Worm (Caenorhabditis elegans): ENCODE results near the gene puf-6.

Gene puf-6

ce11 chrII:13006283-13006682 is 37.0 kb downstream of the puf-6 start:
- TF ChIP-seq unc-62 (GFP tag; optimal IDR thresholded peaks at IDR 0.05), result no peak

DNA sequence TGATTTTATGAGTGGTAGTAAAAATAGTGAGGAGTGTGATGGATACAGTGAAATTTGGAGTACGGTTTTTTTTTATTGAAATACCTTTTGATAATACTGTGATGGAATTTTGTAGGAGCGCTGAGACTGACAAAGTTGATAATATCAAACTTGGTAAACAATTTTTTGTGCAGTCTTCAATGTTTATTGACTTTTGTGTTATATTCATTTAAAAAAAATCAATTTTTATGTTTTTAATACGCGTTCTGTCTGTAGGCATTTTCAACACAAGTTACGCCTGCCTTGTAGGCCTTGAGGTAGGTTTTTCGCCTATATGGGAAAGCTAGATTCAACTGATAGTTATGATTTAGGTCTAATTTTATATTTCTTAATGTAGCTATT is 38.4 kb downstream of the puf-6 start:
- no peak for TF ChIP-seq unc-62 (GFP tag; optimal IDR thresholded peaks at IDR 0.05)

ce11 chrII:13004160-13004871 is 38.9 kb downstream of the puf-6 start:
- no peak for TF ChIP-seq unc-62 (GFP tag; optimal IDR thresholded peaks at IDR 0.05)

DNA sequence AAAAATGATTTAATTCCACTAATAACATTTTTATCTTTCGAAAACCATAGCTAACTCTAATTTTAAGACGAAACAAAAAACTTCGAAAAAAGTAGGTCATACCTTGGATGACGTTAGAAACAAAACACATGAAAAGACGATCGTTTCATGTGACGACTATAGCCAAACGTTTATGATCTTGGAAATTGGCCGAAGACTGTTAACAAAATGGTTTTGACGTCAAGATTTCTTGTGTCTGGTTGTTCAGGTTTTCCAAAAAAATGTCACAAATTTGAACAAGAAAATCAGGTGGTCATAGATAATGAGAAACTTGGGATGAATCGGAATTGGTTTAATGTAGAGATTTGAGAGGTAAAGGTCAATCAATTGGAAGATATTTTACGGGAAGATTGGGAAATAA is 40.0 kb downstream of the puf-6 start:
- no peak for TF ChIP-seq unc-62 (GFP tag; optimal IDR thresholded peaks at IDR 0.05)

DNA sequence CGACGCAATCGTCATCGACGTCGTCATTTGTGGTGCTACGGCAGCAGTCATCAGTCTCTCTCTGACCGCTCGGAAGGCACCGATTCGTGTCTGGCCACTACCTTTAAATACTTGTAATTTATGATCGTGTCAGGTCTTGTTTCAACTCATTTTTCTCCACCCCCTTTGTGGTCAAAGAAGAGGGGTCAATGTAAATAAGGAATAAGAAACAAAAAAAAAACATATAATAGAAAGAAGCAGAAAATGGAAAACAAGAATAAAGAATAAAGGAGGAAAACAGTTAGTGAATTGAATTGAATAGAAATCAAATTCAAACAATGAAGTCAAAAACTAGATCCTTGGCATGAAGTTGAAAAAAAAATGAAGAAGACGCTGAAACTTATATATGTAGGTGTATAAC is 42.5 kb downstream of the puf-6 start, which contains the start of gene Y38F1A.8:
Gene Y38F1A.8 (minus strand): TSS at position 101 of the 400 bp plus-strand sequence.
- no peak for TF ChIP-seq unc-62 (GFP tag; optimal IDR thresholded peaks at IDR 0.05)

DNA sequence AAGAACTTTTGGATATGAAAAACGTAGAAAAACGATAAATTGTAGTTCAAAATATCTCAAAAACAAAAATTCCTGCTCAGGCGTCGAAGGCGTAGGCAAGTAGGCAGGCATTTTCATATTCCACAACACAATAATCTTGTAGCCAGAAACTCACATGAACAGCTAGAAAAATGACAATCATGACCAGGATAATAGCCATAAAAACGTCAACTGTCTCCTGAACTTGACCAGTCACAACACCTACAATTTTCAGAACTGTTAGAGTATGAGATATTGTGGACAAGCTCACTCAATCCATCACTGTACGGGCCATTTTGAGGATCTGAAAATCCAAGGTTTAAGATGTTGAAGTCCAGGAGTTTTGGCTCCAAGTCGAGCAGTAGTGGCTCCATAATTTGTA is 45.8 kb downstream of the puf-6 start, which contains the start of gene Y38F1A.7:
Gene Y38F1A.7 (minus strand): TSS at position 392 of the 400 bp plus-strand sequence.
- no peak for TF ChIP-seq unc-62 (GFP tag; optimal IDR thresholded peaks at IDR 0.05)

DNA sequence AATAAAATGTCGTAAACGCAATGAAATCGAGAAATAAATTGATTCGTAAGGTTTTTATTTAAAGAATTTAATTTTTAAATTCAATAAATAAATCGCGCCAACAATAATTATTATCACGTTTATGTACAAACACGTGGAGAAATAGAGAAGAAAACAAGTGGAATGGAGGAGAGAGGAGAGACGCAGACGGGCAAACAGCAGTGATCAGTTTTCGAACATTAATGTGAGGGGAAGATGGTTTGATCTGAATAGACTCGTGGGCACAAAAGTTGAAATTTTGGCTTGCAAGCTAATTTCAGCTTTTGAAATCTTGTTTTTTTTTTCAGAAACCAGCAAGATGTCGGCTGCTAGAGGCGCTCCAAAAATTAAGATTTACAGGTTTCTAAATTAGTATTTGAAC is 47.0 kb downstream of the puf-6 start, which contains the start of gene hphd-1:
Gene hphd-1 (minus strand): TSS at position 323 of the 400 bp plus-strand sequence.
- no peak for TF ChIP-seq unc-62 (GFP tag; optimal IDR thresholded peaks at IDR 0.05)

DNA sequence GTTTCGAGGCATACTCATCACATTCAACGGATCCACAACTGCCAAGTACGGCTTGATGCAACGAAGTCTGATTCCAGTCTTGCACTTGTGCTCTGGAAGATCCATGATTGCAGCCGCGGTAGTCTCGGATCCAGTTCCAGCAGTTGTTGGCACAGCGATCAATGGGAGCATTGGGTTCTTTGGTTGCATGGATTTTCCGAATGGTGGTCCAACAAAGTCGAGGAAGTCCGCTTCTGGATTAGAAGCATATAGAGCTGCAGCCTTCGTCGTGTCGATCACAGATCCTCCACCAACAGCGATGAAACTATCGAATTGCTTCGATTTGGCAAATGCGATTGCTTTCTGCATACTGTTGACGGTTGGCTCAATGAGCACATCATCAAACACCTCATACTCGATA is 47.9 kb downstream of the puf-6 start:
- TF ChIP-seq unc-62 (GFP tag; optimal IDR thresholded peaks at IDR 0.05), result no peak

- no peak for TF ChIP-seq unc-62 (GFP tag; optimal IDR thresholded peaks at IDR 0.05)
Measured at ce11 chrII:12994009-12994788, 49.0 kb downstream of the puf-6 start.

DNA sequence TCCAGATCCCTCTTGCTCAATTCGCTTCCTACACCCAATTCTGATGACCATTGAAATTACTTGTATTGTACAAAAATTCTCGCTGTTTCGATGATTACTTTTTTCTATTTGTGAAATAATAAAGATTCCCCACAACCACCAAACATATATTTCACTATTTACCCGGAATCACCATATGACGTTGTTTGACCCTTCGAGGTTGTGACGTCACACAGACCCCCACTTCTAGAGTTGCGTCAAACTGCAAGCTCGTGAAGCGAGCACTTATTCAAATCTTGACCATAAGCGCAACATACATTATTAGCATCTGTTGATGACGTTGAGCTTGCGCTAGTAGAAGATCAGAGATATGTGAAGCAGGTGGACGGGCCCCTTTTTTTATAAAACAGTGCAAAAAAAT is 50.3 kb downstream of the puf-6 start:
- no peak for TF ChIP-seq unc-62 (GFP tag; optimal IDR thresholded peaks at IDR 0.05)

- no peak for TF ChIP-seq unc-62 (GFP tag; optimal IDR thresholded peaks at IDR 0.05)
Measured at ce11 chrII:12992193-12992592, 51.1 kb downstream of the puf-6 start.

- TF ChIP-seq unc-62 (GFP tag; optimal IDR thresholded peaks at IDR 0.05), result no peak
Measured at ce11 chrII:12991594-12991993, 51.7 kb downstream of the puf-6 start.

ce11 chrII:12990964-12991593 is 52.2 kb downstream of the puf-6 start:
- no peak for TF ChIP-seq unc-62 (GFP tag; optimal IDR thresholded peaks at IDR 0.05)

DNA sequence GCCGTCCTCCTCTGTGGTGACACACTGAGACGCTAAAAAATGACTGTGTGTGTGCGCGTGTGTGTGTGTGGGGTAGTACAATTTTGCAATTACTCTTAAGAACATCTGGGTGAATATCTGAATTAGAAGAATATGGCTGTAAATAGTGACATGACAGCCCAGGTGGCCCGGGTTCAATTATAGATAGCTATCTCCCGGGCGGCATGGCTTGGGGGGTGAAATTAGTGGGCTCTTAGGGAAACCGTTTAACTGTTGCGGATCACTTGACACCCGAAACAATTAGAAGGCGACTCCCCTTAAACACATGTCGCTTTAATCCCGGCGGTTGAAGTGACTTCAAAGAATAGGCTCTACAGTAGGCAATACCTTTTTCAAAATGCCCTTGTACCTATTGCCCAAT is 53.1 kb downstream of the puf-6 start:
- no peak for TF ChIP-seq unc-62 (GFP tag; optimal IDR thresholded peaks at IDR 0.05)
